Worm (Caenorhabditis elegans) whole organism, late embryonic: ENCODE data around the gene C34C12.2.
A peak's percentile ranks its signal among the peaks of the same experiment; 100 is the strongest.

Experiments used
- T23F11.4 ChIP-seq: fragments of 200-800 bp; sonication (Bioruptor generic); optimal IDR thresholded peaks from 2 replicates; lab custom pipeline; 2018; ENCODE audit warnings: mild to moderate bottlenecking, missing genetic modification characterization, missing compliant biosample characterization
- ama-1 ChIP-seq: fragments of 150-350 bp; optimal IDR thresholded peaks from 2 replicates; lab custom pipeline; 2014
- ceh-18 ChIP-seq: sonication (generic microtip); optimal IDR thresholded peaks from 2 replicates; lab custom pipeline; 2016; ENCODE audit warnings: missing genetic modification characterization, missing compliant biosample characterization
- ceh-2 ChIP-seq: sonication (generic microtip); optimal IDR thresholded peaks from 2 replicates; lab custom pipeline; 2016; ENCODE audit warnings: missing genotype, missing genetic modification characterization, missing compliant biosample characterization
- ceh-24 ChIP-seq: sonication (generic microtip); optimal IDR thresholded peaks from 2 replicates; lab custom pipeline; 2016; ENCODE audit warnings: mild to moderate bottlenecking, missing genetic modification characterization, missing compliant biosample characterization
- ceh-31 ChIP-seq: sonication (generic microtip); optimal IDR thresholded peaks from 2 replicates; lab custom pipeline; 2016; ENCODE audit warnings: missing genetic modification characterization, missing compliant biosample characterization
- ceh-48 ChIP-seq: sonication (generic microtip); optimal IDR thresholded peaks from 2 replicates; lab custom pipeline; 2016; ENCODE audit warnings: missing genetic modification characterization, inconsistent platforms, missing compliant biosample characterization
- elt-2 ChIP-seq: sonication (generic microtip); optimal IDR thresholded peaks from 2 replicates; lab custom pipeline; 2016; ENCODE audit warnings: missing genetic modification reagents, missing genetic modification characterization, missing compliant biosample characterization
- elt-4 ChIP-seq: sonication (generic microtip); optimal IDR thresholded peaks from 2 replicates; lab custom pipeline; 2016; ENCODE audit warnings: missing genetic modification characterization, missing compliant biosample characterization
- fkh-6 ChIP-seq: sonication (generic microtip); optimal IDR thresholded peaks from 2 replicates; lab custom pipeline; 2016; ENCODE audit warnings: missing genetic modification characterization, missing compliant biosample characterization
- hlh-8 ChIP-seq: sonication (generic microtip); optimal IDR thresholded peaks from 2 replicates; lab custom pipeline; 2016; ENCODE audit warnings: missing genotype, missing genetic modification characterization, missing compliant biosample characterization
- lim-6 ChIP-seq: sonication (generic microtip); optimal IDR thresholded peaks from 2 replicates; lab custom pipeline; 2016; ENCODE audit warnings: missing genetic modification characterization, missing compliant biosample characterization
- madf-2 ChIP-seq: sonication (generic microtip); optimal IDR thresholded peaks from 2 replicates; lab custom pipeline; 2017; ENCODE audit warnings: missing genetic modification characterization, missing compliant biosample characterization
- nhr-11 ChIP-seq: fragments of 150-350 bp; optimal IDR thresholded peaks from 2 replicates; lab custom pipeline; 2014; ENCODE audit warnings: missing biosample characterization, missing genetic modification characterization
- pax-1 ChIP-seq: fragments of 150-350 bp; optimal IDR thresholded peaks from 2 replicates; lab custom pipeline; 2014; ENCODE audit warnings: missing biosample characterization, missing genetic modification characterization
- pha-2 ChIP-seq: sonication (generic microtip); optimal IDR thresholded peaks from 2 replicates; lab custom pipeline; 2017; ENCODE audit warnings: mild to moderate bottlenecking, missing genetic modification characterization, missing compliant biosample characterization
- unc-3 ChIP-seq, 2 experiments: fragments of 200-800 bp in 1 of 2; sonication (Bioruptor generic) in 1 of 2; sonication (generic microtip) in 1 of 2; conservative IDR thresholded peaks in 1 of 2; optimal IDR thresholded peaks in 1 of 2; 2 replicates each; pipeline versions ENCODE4 v1.3.6 to Lab custom; 2016 to 2022; ENCODE audit warnings: missing compliant biosample characterization in 2 of 2, missing genetic modification characterization in 2 of 2, missing genetic modification reagents in 1 of 2
- unc-42 ChIP-seq: sonication (generic microtip); optimal IDR thresholded peaks from 2 replicates; lab custom pipeline; 2016; ENCODE audit warnings: missing genotype, missing genetic modification characterization, missing compliant biosample characterization
- unc-86 ChIP-seq: sonication (generic microtip); optimal IDR thresholded peaks from 2 replicates; lab custom pipeline; 2016; ENCODE audit warnings: missing genetic modification characterization, missing compliant biosample characterization

Gene C34C12.2

ce11 chrIII:3505051-3505548 lies 51.5 kb downstream of the C34C12.2 start, which contains the start of gene lias-1 (continued):
- TF ChIP-seq T23F11.4 (GFP tag; lab: Kevin White, UChicago): no peak
- TF ChIP-seq ceh-24 (tag; lab: Kevin White, UChicago): peak; percentile 38
- no peak for TF ChIP-seq ama-1 (lab: Kevin White, UChicago)
- no peak for TF ChIP-seq elt-2
- TF ChIP-seq unc-86 (tag; lab: Kevin White, UChicago): peak; percentile 19
- peak; percentile 65 for TF ChIP-seq unc-42 (tag; lab: Kevin White, UChicago)
- no peak for TF ChIP-seq lim-6 (tag; lab: Kevin White, UChicago)
- TF ChIP-seq hlh-8 (tag; lab: Kevin White, UChicago): no peak
- TF ChIP-seq ceh-48 (tag; lab: Kevin White, UChicago): peak; percentile 5
- TF ChIP-seq ceh-18 (tag; lab: Kevin White, UChicago): peak; percentile 67
- peak; percentile 44 for TF ChIP-seq ceh-2 (tag; lab: Kevin White, UChicago)
- TF ChIP-seq elt-4 (tag; lab: Kevin White, UChicago): no peak
- TF ChIP-seq fkh-6 (tag; lab: Kevin White, UChicago): no peak
- no peak for TF ChIP-seq nhr-11 (tag; lab: Kevin White, UChicago)
- TF ChIP-seq madf-2 (tag; lab: Kevin White, UChicago): peak; percentile 35
- TF ChIP-seq pha-2: no peak
- TF ChIP-seq unc-3 (GFP tag; conservative IDR thresholded peaks at IDR 0.05; lab: Robert Waterston, UW): 0 out of 2 replicates have a peak, but pooled peaks have one; percentile 10
- TF ChIP-seq unc-3 (tag; optimal IDR thresholded peaks at IDR 0.05; lab: Kevin White, UChicago): no peak
- peak; percentile 60 for TF ChIP-seq ceh-31
- peak; percentile 67 for TF ChIP-seq pax-1 (tag; lab: Kevin White, UChicago)
